Fruit fly (Drosophila melanogaster): ENCODE measurements around the gene meso18E.

Gene meso18E

dm6 chrX:19717988-19718973, 5.4 kb upstream of the meso18E start, which contains the start of gene CG12531:
Gene CG12531, plus strand, starts transcription at chrX:19718923.
- TF ChIP-seq CG17801 (GFP tag; optimal IDR thresholded peaks at IDR 0.05; ENCODE audit: partially characterized antibody) = no peak

DNA sequence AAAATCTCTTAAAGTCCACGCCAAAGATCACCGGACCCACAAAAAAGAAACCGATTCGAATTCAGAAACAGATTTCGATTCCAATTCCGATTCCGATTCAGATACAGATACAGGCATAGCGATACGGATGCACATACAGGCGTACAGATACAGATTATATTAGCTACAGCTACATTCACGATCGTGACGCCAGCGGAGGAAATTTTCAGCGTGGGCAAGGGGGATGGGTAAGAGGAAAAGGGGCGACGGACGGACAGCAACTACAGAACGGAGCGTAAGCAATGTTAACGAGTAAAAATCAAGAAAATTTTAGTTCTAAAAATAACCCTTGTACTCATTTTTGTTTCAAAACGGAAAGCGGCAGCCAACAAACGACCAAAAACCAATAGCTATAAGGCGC, 4.2 kb upstream of the meso18E start:
- TF ChIP-seq CG17801 (GFP tag; optimal IDR thresholded peaks at IDR 0.05; ENCODE audit: partially characterized antibody) = no peak

DNA sequence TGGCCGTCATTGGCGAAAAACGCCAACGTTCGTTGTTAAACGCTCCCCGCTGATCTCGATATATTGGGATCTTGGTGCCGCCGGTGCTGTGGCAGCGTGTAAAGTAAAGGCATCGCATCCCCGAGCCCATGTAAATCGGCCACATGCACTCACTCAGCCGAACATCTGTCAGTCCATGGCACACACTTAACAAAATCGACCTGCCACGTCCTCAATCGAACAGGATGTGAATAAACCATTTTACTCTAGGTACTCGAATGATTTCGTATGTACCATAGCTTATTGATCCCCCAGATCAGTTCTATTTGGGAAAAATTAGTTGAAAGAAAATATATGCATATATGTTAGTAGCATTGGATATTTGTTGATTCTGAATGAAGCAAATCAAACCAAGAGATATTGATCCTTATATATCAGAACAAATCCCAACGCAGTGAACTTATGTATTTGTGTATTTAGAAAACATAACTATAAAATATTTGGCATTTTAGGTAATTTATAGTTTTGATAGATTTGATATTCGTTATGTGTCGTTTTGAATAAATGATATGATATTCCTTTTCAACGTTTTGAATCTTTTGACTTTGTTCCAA, 3.6 kb upstream of the meso18E start:
- TF ChIP-seq CG17801 (GFP tag; optimal IDR thresholded peaks at IDR 0.05; ENCODE audit: partially characterized antibody) = no peak

- TF ChIP-seq CG17801 (GFP tag; optimal IDR thresholded peaks at IDR 0.05; ENCODE audit: partially characterized antibody) = no peak
These were observed 2.0 kb upstream of the meso18E start for dm6 chrX:19714816-19715215.

dm6 chrX:19711936-19712335, 909 bp downstream of the meso18E start:
- TF ChIP-seq CG17801 (GFP tag; optimal IDR thresholded peaks at IDR 0.05; ENCODE audit: partially characterized antibody) = no peak

DNA sequence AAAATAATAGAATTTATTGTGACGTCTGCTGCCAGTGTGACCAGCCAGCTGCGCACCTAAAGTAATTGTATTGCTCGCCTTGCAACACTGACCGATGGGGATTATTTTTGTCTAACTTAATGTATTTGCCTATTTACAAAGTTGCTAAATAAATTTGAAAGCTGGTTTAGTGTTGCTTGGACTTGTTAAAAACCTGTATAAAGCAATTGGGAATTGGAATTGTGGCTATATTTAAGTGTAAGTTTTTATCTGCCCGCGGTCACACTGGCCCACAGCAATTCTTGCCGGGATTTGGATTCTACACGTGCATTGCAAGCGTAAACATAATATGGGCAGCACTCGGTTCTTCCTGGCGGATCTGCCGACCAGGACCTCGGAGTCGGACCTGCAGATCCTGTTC, 8.8 kb downstream of the meso18E start, which contains the start of the genes CG14230 and CG14232:
Gene CG14230, plus strand, starts transcription at position 94 of the 400 bp plus-strand sequence.
Gene CG14232, minus strand, starts transcription at position 177 of the 400 bp plus-strand sequence.
- peak; percentile 48 for TF ChIP-seq CG17801 (GFP tag; optimal IDR thresholded peaks at IDR 0.05; ENCODE audit: partially characterized antibody)

- peak; percentile 48 for TF ChIP-seq CG17801 (GFP tag; optimal IDR thresholded peaks at IDR 0.05; ENCODE audit: partially characterized antibody)
These were observed 11.2 kb downstream of the meso18E start, which contains the start of gene Tcs4 for dm6 chrX:19701611-19702010. Gene Tcs4, minus strand, starts transcription at chrX:19701755.

DNA sequence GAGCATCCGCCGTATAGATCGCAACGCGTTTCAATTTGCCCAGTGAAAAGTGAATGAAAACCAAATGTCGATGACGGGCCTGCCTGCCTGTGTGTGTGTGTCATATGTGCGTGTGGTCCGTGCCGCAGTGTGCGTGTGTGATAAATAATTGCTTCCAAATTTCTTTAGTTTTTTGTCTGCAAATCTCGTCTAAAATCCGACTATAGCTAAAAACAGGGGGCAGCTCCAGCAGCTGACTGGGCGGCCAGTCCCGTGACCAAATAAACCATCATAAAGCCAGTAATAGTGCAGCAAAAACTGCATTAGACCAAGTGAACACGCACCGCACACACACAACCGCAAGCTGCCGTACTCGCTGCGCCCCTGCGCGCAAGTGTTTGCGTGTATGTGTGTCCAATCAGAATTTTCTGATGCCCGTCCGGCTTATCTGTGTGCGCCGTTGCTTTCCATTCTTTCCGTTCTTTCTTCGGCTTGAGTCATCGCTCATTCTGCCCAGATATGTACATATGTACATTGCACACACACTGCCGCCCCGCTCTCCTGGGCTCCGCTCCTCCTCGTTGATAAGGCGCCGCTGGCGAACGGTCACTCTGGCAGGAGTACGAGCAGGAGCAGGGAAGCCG, 15.5 kb downstream of the meso18E start:
- no peak for TF ChIP-seq CG17801 (GFP tag; optimal IDR thresholded peaks at IDR 0.05; ENCODE audit: partially characterized antibody)

dm6 chrX:19696845-19697244, 16.0 kb downstream of the meso18E start, which contains the start of gene Cdc42:
Gene Cdc42, plus strand, starts transcription at chrX:19697091.
- TF ChIP-seq CG17801 (GFP tag; optimal IDR thresholded peaks at IDR 0.05; ENCODE audit: partially characterized antibody) = no peak

DNA sequence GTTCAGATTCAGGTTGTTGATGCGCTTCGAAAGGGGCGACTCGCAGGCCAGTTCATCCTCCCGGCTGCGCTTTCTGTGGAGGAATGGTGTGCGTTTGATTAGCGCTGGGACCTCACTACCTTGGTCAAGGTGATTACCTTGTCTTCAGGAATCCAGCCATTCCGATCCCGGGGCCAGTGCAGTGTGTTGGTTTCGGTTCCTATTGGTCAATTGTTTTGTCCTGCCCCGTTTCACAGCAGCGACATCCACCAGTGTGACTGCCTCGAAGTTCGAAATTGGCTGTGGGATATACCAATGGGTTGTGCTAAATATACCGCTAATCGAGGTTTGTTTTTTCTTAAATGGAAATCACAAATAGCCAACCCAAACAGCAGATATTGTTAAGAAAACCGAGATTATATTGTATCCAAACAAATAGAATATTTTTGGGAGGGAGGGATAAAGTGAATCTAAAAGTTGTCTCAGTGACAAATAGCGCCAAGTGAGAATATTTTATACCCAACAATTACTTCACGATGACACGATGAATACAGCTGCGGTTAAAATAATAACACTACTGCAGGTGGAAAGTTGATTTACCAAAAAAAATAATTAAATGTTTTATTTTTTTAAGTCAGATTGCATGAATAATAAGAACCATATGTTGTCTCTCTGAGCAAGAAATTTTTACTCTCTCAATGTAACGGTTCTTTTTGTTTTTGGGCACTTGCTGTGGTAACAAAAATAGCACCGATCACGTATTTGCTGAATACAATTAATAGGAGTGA, 17.9 kb downstream of the meso18E start, which contains the start of gene CG14229:
Gene CG14229, minus strand, starts transcription at position 459 of the 767 bp plus-strand sequence.
- no peak for TF ChIP-seq CG17801 (GFP tag; optimal IDR thresholded peaks at IDR 0.05; ENCODE audit: partially characterized antibody)

- TF ChIP-seq CG17801 (GFP tag; optimal IDR thresholded peaks at IDR 0.05; ENCODE audit: partially characterized antibody) = peak; percentile 85
These were observed 19.7 kb downstream of the meso18E start, which contains the start of gene Mer for dm6 chrX:19692951-19693698. Gene Mer, minus strand, starts transcription at chrX:19693500.

DNA sequence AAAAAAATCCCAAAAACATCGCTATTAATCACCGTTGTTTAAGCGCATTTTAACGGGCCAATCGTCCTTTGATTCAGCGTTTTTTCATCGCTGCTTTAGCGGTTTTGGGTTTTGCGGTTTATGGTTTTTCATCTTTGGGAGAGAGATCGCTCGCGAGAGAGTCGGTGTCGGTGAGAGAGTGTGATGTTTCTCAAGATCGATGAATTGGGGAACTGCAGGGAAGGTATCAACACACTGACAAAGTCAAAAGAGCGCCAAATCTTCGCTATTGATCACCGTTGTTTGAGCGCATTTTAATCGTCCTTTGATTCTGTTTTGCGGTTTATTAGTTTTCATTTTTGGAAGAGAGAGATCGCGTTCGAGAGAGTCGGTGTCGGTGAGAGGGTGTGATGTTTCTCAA, 22.8 kb downstream of the meso18E start:
- TF ChIP-seq CG17801 (GFP tag; optimal IDR thresholded peaks at IDR 0.05; ENCODE audit: partially characterized antibody) = no peak

DNA sequence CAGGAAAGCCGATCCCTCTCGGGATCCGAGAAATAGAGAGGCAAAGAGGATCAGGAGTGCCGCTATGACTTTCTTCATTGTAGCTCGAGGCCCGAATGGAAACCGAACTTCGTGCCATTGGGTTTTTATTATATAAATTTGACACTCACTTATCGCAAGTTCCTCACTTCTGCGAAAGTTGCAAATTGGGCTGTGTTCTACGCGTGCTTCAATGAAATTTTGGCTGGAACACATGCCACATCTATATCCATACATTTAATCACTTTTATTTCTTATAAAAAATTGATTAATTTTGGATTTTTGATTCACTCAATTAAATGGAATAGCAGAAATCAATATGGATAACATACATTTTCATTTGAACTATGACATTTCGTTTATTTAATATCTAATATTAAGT, 24.0 kb downstream of the meso18E start, which contains the start of gene CG14227:
Gene CG14227, minus strand, starts transcription at position 101 of the 400 bp plus-strand sequence.
- TF ChIP-seq CG17801 (GFP tag; optimal IDR thresholded peaks at IDR 0.05; ENCODE audit: partially characterized antibody) = no peak

dm6 chrX:19684048-19684447, 28.8 kb downstream of the meso18E start:
- TF ChIP-seq CG17801 (GFP tag; optimal IDR thresholded peaks at IDR 0.05; ENCODE audit: partially characterized antibody) = no peak
